Fruit fly (Drosophila melanogaster) whole organism, wandering third instar larva: ENCODE results near the gene Pgm1.

Experiments
- Abd-B ChIP-seq: fragments of >200 bp; optimal IDR thresholded peaks from 2 replicates; lab custom pipeline; 2017; ENCODE audit warnings: missing biosample characterization, missing genetic modification characterization
- CG32264 ChIP-seq: fragments of 200-800 bp; sonication (Bioruptor generic); optimal IDR thresholded peaks from 2 replicates; lab custom pipeline; 2016; ENCODE audit warnings: missing biosample characterization, missing genetic modification characterization
- CG9705 ChIP-seq: fragments of 200-800 bp; sonication (Bioruptor generic); optimal IDR thresholded peaks from 2 replicates; lab custom pipeline; 2018; ENCODE audit warnings: missing biosample characterization, mild to moderate bottlenecking, missing genetic modification characterization
- CrebA ChIP-seq: fragments of 200-800 bp; sonication (Bioruptor generic); optimal IDR thresholded peaks from 2 replicates; lab custom pipeline; 2016; ENCODE audit warnings: missing biosample characterization, mild to moderate bottlenecking, missing genetic modification characterization, borderline replicate concordance
- Dfd ChIP-seq: fragments of >200 bp; optimal IDR thresholded peaks from 2 replicates; lab custom pipeline; 2017; ENCODE audit warnings: missing biosample characterization, missing genetic modification characterization
- Dif ChIP-seq: fragments of 200-275, 200-300 bp; sonication (Bioruptor generic); optimal IDR thresholded peaks from 2 replicates; lab custom pipeline; 2018; ENCODE audit warnings: missing biosample characterization, missing genetic modification characterization; ENCODE audit not compliant: partially characterized antibody
- GATAd ChIP-seq: sonication (Bioruptor generic); optimal IDR thresholded peaks from 2 replicates; lab custom pipeline; 2016; ENCODE audit warnings: missing biosample characterization, missing genetic modification characterization
- HLH106 ChIP-seq: fragments of 200-800 bp; optimal IDR thresholded peaks from 3 replicates; lab custom pipeline; 2019; ENCODE audit warnings: missing biosample characterization, mild to moderate bottlenecking, missing genetic modification characterization, moderate library complexity
- Hnf4 ChIP-seq: fragments of 200-800 bp; sonication (Bioruptor generic); optimal IDR thresholded peaks from 2 replicates; lab custom pipeline; 2016; ENCODE audit warnings: missing biosample characterization, mild to moderate bottlenecking, missing genetic modification characterization
- Hr78 ChIP-seq: fragments of >200 bp; optimal IDR thresholded peaks from 2 replicates; lab custom pipeline; 2017; ENCODE audit warnings: missing biosample characterization, missing genetic modification characterization
- Hr83 ChIP-seq: fragments of 200-300 bp; sonication (Bioruptor generic); optimal IDR thresholded peaks from 2 replicates; lab custom pipeline; 2016; ENCODE audit warnings: missing biosample characterization, mild to moderate bottlenecking, missing genetic modification characterization, moderate library complexity; ENCODE audit not compliant: poor library complexity, severe bottlenecking
- Jra ChIP-seq: sonication (Bioruptor generic); optimal IDR thresholded peaks from 2 replicates; lab custom pipeline; 2016; ENCODE audit warnings: missing biosample characterization, missing genetic modification characterization
- Mio ChIP-seq: sonication (Bioruptor generic); optimal IDR thresholded peaks from 2 replicates; lab custom pipeline; 2016; ENCODE audit warnings: missing biosample characterization, missing genetic modification characterization
- Myc ChIP-seq: fragments of >200 bp; optimal IDR thresholded peaks from 2 replicates; lab custom pipeline; 2017
- N ChIP-seq: fragments of >200 bp; optimal IDR thresholded peaks from 2 replicates; lab custom pipeline; 2018; ENCODE audit warnings: missing biosample characterization, missing external identifiers, missing genetic modification characterization
- OdsH ChIP-seq: fragments of 200-800 bp; sonication (Bioruptor generic); optimal IDR thresholded peaks from 2 replicates; lab custom pipeline; 2016; ENCODE audit warnings: missing biosample characterization, mild to moderate bottlenecking, missing genetic modification characterization
- Rel ChIP-seq, 2 experiments: fragments of 200-800 bp; sonication (Bioruptor generic) in 1 of 2; optimal IDR thresholded peaks; 2 replicates in 1 of 2; 3 replicates in 1 of 2; lab custom pipeline; 2016 to 2019; ENCODE audit warnings: mild to moderate bottlenecking in 2 of 2, missing biosample characterization in 2 of 2, missing genetic modification characterization in 2 of 2, moderate library complexity in 1 of 2
- Sp1 ChIP-seq: fragments of 200-800 bp; sonication (Bioruptor generic); optimal IDR thresholded peaks from 3 replicates; lab custom pipeline; 2019; ENCODE audit warnings: missing biosample characterization, mild to moderate bottlenecking, missing genetic modification characterization, moderate library complexity
- Vsx2 ChIP-seq: fragments of 200-300, 225-300 bp; sonication (Bioruptor generic); optimal IDR thresholded peaks from 2 replicates; lab custom pipeline; 2018; ENCODE audit warnings: missing biosample characterization, missing genetic modification characterization; ENCODE audit not compliant: partially characterized antibody
- br ChIP-seq: fragments of 200-800 bp; sonication (Bioruptor generic); optimal IDR thresholded peaks from 2 replicates; lab custom pipeline; 2016; ENCODE audit warnings: missing biosample characterization, missing genetic modification characterization
- brk ChIP-seq: fragments of 200-800 bp; sonication (Bioruptor generic); optimal IDR thresholded peaks from 2 replicates; lab custom pipeline; 2016; ENCODE audit warnings: missing biosample characterization, mild to moderate bottlenecking, missing genetic modification characterization
- dl ChIP-seq, 2 experiments: fragments of 175-275, 200-275 bp in 1 of 2; fragments of 200-275 bp in 1 of 2; sonication (Bioruptor generic); optimal IDR thresholded peaks; lab custom pipeline; 2018; ENCODE audit warnings: mild to moderate bottlenecking in 2 of 2, missing biosample characterization in 2 of 2, missing genetic modification characterization in 2 of 2, moderate library complexity in 2 of 2; ENCODE audit not compliant: partially characterized antibody in 2 of 2, insufficient read depth in 1 of 2
- dmrt93B ChIP-seq: fragments of 200-800 bp; sonication (Bioruptor generic); optimal IDR thresholded peaks from 2 replicates; lab custom pipeline; 2018; ENCODE audit warnings: missing biosample characterization, mild to moderate bottlenecking, missing genetic modification characterization
- dsf ChIP-seq: sonication (Bioruptor generic); optimal IDR thresholded peaks from 2 replicates; lab custom pipeline; 2016; ENCODE audit warnings: missing biosample characterization, missing genetic modification characterization, borderline replicate concordance
- ey ChIP-seq: fragments of 200-800 bp; sonication (Bioruptor generic); optimal IDR thresholded peaks from 2 replicates; lab custom pipeline; 2016; ENCODE audit warnings: missing biosample characterization, missing genetic modification characterization
- foxo ChIP-seq, 2 experiments: fragments of 200-800 bp; sonication (Bioruptor generic); optimal IDR thresholded peaks; 2 replicates in 1 of 2; 3 replicates in 1 of 2; lab custom pipeline; 2016 to 2017; ENCODE audit warnings: missing biosample characterization in 2 of 2, missing genetic modification characterization in 2 of 2
- fru ChIP-seq: fragments of 200-800 bp; sonication (Bioruptor generic); optimal IDR thresholded peaks from 3 replicates; lab custom pipeline; 2016; ENCODE audit warnings: missing biosample characterization, mild to moderate bottlenecking, missing genetic modification characterization
- h ChIP-seq: fragments of 200-800 bp; sonication (Bioruptor generic); optimal IDR thresholded peaks from 3 replicates; lab custom pipeline; 2016; ENCODE audit warnings: missing biosample characterization, mild to moderate bottlenecking, missing genetic modification characterization
- jim ChIP-seq: fragments of 175-275, 200-325 bp; sonication (Bioruptor generic); optimal IDR thresholded peaks from 2 replicates; lab custom pipeline; 2016; ENCODE audit warnings: missing biosample characterization, mild to moderate bottlenecking, missing genetic modification characterization
- lola ChIP-seq: fragments of >200 bp; optimal IDR thresholded peaks from 2 replicates; lab custom pipeline; 2017; ENCODE audit warnings: missing biosample characterization, missing genetic modification characterization
- pan ChIP-seq: fragments of >200 bp; optimal IDR thresholded peaks from 2 replicates; lab custom pipeline; 2017
- psq ChIP-seq: fragments of 200-800 bp; sonication (Bioruptor generic); optimal IDR thresholded peaks from 3 replicates; lab custom pipeline; 2017; ENCODE audit warnings: missing biosample characterization, mild to moderate bottlenecking, missing genetic modification characterization, moderate library complexity
- rgr ChIP-seq: fragments of 200-800 bp; sonication (Bioruptor generic); optimal IDR thresholded peaks from 3 replicates; lab custom pipeline; 2016; ENCODE audit warnings: missing biosample characterization, mild to moderate bottlenecking, missing genetic modification characterization
- sage ChIP-seq: fragments of 200-800 bp; sonication (Bioruptor generic); optimal IDR thresholded peaks from 2 replicates; lab custom pipeline; 2016; ENCODE audit warnings: missing biosample characterization, mild to moderate bottlenecking, missing genetic modification characterization
- sv ChIP-seq: fragments of 200-800 bp; sonication (Bioruptor generic); optimal IDR thresholded peaks from 3 replicates; lab custom pipeline; 2016; ENCODE audit warnings: missing biosample characterization, missing genetic modification characterization
- tai ChIP-seq: sonication (Bioruptor generic); optimal IDR thresholded peaks from 2 replicates; lab custom pipeline; 2016; ENCODE audit warnings: missing biosample characterization, missing genetic modification characterization
- usp ChIP-seq: fragments of >200 bp; optimal IDR thresholded peaks from 2 replicates; lab custom pipeline; 2017; ENCODE audit warnings: missing biosample characterization, missing genetic modification characterization
- woc ChIP-seq: sonication (Bioruptor generic); optimal IDR thresholded peaks from 2 replicates; lab custom pipeline; 2016; ENCODE audit warnings: missing biosample characterization, mild to moderate bottlenecking, missing genetic modification characterization

Gene Pgm1

dm6 chr3L:16171280-16171679 lies 42.9 kb upstream of the Pgm1 start, which contains the start of gene CG33795:
Gene CG33795, minus strand, starts transcription at chr3L:16171380.
- TF ChIP-seq sage (GFP tag; lab: Kevin White, UChicago) (no peak), N (no peak), GATAd (GFP tag; lab: Kevin White, UChicago) (no peak)

- no peak for TF ChIP-seq Hr83
- TF ChIP-seq Dfd (GFP tag; lab: Kevin White, UChicago): no peak
- TF ChIP-seq dmrt93B (GFP tag; lab: Kevin White, UChicago): no peak
- TF ChIP-seq Sp1 (GFP tag; lab: Kevin White, UChicago): no peak
- TF ChIP-seq HLH106 (tag; lab: Kevin White, UChicago): no peak
- TF ChIP-seq Hnf4 (GFP tag; lab: Kevin White, UChicago): no peak
- no peak for TF ChIP-seq CG9705 (GFP tag; lab: Kevin White, UChicago)
- no peak for TF ChIP-seq OdsH (GFP tag; lab: Kevin White, UChicago)
- no peak for TF ChIP-seq usp (GFP tag; lab: Kevin White, UChicago)
- no peak for TF ChIP-seq woc
- no peak for TF ChIP-seq psq (GFP tag; lab: Kevin White, UChicago)
- no peak for TF ChIP-seq br (GFP tag; lab: Kevin White, UChicago)
- no peak for TF ChIP-seq foxo (GFP tag; optimal IDR thresholded peaks at IDR 0.05; lab: Kevin White, UChicago)
- TF ChIP-seq Mio (GFP tag; lab: Kevin White, UChicago): no peak
- no peak for TF ChIP-seq Dif (GFP tag; lab: Kevin White, UChicago)
- no peak for TF ChIP-seq Jra (GFP tag; lab: Kevin White, UChicago)
These were observed 41.7 kb upstream of the Pgm1 start, which contains the start of gene CG33796 for dm6 chr3L:16170006-16170405. Gene CG33796, minus strand, starts transcription at chr3L:16170106.

dm6 chr3L:16168503-16169189 lies 40.3 kb upstream of the Pgm1 start:
- TF ChIP-seq Hr83 (no peak), tai (GFP tag; lab: Kevin White, UChicago) (no peak)

dm6 chr3L:16167723-16168386 lies 39.5 kb upstream of the Pgm1 start:
- TF ChIP-seq CG32264 (GFP tag; lab: Kevin White, UChicago): no peak
- TF ChIP-seq brk (GFP tag; lab: Kevin White, UChicago): no peak
- TF ChIP-seq Sp1 (GFP tag; lab: Kevin White, UChicago): peak; percentile 4
- peak in 1 of 2 experiments; percentile 8 for TF ChIP-seq dl (GFP tag; optimal IDR thresholded peaks at IDR 0.05; lab: Kevin White, UChicago; ENCODE audit: insufficient read depth in 1 of 2, partially characterized antibody in 2 of 2)
- TF ChIP-seq Mio (GFP tag; lab: Kevin White, UChicago): no peak
- TF ChIP-seq ey (GFP tag; lab: Kevin White, UChicago): no peak
- no peak for TF ChIP-seq Jra (GFP tag; lab: Kevin White, UChicago)
- TF ChIP-seq fru (GFP tag; lab: Kevin White, UChicago): peak; percentile 4
- no peak for TF ChIP-seq jim (GFP tag; lab: Kevin White, UChicago)
- no peak for TF ChIP-seq Hr78
- TF ChIP-seq CrebA (GFP tag; lab: Kevin White, UChicago): peak; percentile 33
- no peak for TF ChIP-seq Myc
- no peak for TF ChIP-seq dsf (GFP tag; lab: Kevin White, UChicago)
- no peak for TF ChIP-seq sv
- TF ChIP-seq lola (GFP tag; lab: Kevin White, UChicago): no peak
- no peak for TF ChIP-seq rgr (GFP tag; lab: Kevin White, UChicago)
- no peak for TF ChIP-seq foxo (GFP tag; optimal IDR thresholded peaks at IDR 0.05; lab: Kevin White, UChicago)
- no peak for TF ChIP-seq Vsx2
- no peak for TF ChIP-seq psq (GFP tag; lab: Kevin White, UChicago)
- no peak for TF ChIP-seq tai (GFP tag; lab: Kevin White, UChicago)
- TF ChIP-seq usp (GFP tag; lab: Kevin White, UChicago): no peak
- no peak for TF ChIP-seq h
- no peak for TF ChIP-seq Hr83
- TF ChIP-seq dmrt93B (GFP tag; lab: Kevin White, UChicago): no peak
- TF ChIP-seq N: no peak
- TF ChIP-seq OdsH (GFP tag; lab: Kevin White, UChicago): peak; percentile 6
- TF ChIP-seq HLH106 (tag; lab: Kevin White, UChicago): peak; percentile 5
- TF ChIP-seq sage (GFP tag; lab: Kevin White, UChicago): no peak
- no peak for TF ChIP-seq pan (lab: Kevin White, UChicago)
- no peak for TF ChIP-seq Dif (GFP tag; lab: Kevin White, UChicago)
- TF ChIP-seq GATAd (GFP tag; lab: Kevin White, UChicago): no peak
- TF ChIP-seq woc: no peak
- peak; percentile 31 for TF ChIP-seq br (GFP tag; lab: Kevin White, UChicago)
- TF ChIP-seq Hnf4 (GFP tag; lab: Kevin White, UChicago): peak; percentile 7
- TF ChIP-seq Dfd (GFP tag; lab: Kevin White, UChicago): no peak
- no peak for TF ChIP-seq CG9705 (GFP tag; lab: Kevin White, UChicago)
- TF ChIP-seq Rel (GFP tag; optimal IDR thresholded peaks at IDR 0.05; lab: Kevin White, UChicago): no peak
- TF ChIP-seq Rel (tag; optimal IDR thresholded peaks at IDR 0.05; lab: Kevin White, UChicago): peak; percentile 13
- TF ChIP-seq Abd-B (GFP tag; lab: Kevin White, UChicago): no peak
